Worm (Caenorhabditis elegans): ENCODE measurements around the gene Y73C8B.1.

DNA sequence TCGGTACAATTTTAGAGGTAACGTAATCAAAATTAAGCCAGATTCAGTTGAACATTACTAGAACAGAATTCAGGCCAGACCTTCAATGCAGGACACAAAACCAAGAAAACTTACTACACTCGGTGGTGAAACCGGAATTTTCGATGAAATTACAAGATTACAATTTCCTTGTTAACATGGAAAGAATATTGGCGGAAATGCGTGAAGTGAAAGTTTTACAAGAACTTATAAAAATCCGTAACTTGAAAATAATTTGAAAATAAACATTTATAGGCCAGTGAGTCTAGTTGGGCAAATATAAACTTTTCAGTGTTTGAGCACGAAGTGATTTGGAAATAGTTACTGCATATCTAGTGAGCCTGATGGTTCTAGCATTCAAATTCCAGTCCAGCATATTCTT lies 38.2 kb upstream of the Y73C8B.1 start, which contains the start of gene K08D9.6:
- TF ChIP-seq Y116A8C.19 (tag; optimal IDR thresholded peaks at IDR 0.05; ENCODE audit: borderline replicate concordance): no peak
- no peak for TF ChIP-seq C04F5.9 (tag; optimal IDR thresholded peaks at IDR 0.05)
- TF ChIP-seq ceh-82 (tag; optimal IDR thresholded peaks at IDR 0.05): no peak
- no peak for TF ChIP-seq nhr-85 (tag)
- TF ChIP-seq mef-2 (tag; optimal IDR thresholded peaks at IDR 0.05): no peak
- TF ChIP-seq egl-27 (tag; optimal IDR thresholded peaks at IDR 0.05): no peak
- TF ChIP-seq lir-3 (tag; optimal IDR thresholded peaks at IDR 0.05; ENCODE audit: poor library complexity): no peak
- no peak for TF ChIP-seq ztf-4 (tag; optimal IDR thresholded peaks at IDR 0.05)
- no peak for TF ChIP-seq nhr-77 (tag; optimal IDR thresholded peaks at IDR 0.05)
- no peak for TF ChIP-seq tlp-1 (tag; optimal IDR thresholded peaks at IDR 0.05)
- TF ChIP-seq ztf-11 (tag; optimal IDR thresholded peaks at IDR 0.05): no peak
- TF ChIP-seq nhr-237 (tag; optimal IDR thresholded peaks at IDR 0.05): no peak
- TF ChIP-seq hlh-4 (tag; optimal IDR thresholded peaks at IDR 0.05): no peak
